Worm (Caenorhabditis elegans) whole organism, L3 larva: ENCODE results near the gene T10G3.3.

ENCODE experiments used
- R02D3.7 ChIP-seq: fragments of 150-350 bp; optimal IDR thresholded peaks from 2 replicates; lab custom pipeline; 2014; ENCODE audit warnings: missing biosample characterization, missing genetic modification characterization
- ZK546.5 ChIP-seq: sonication (generic microtip); optimal IDR thresholded peaks from 2 replicates; lab custom pipeline; 2017; ENCODE audit warnings: missing biosample characterization, missing genetic modification characterization
- aly-2 ChIP-seq: fragments of 150-350 bp; optimal IDR thresholded peaks from 2 replicates; lab custom pipeline; 2014; ENCODE audit warnings: missing biosample characterization, missing genetic modification characterization
- ama-1 ChIP-seq: fragments of 150-350 bp; optimal IDR thresholded peaks from 2 replicates; lab custom pipeline; 2018
- ceh-82 ChIP-seq: fragments of 150-350 bp; optimal IDR thresholded peaks from 2 replicates; lab custom pipeline; 2014; ENCODE audit warnings: missing biosample characterization, missing genetic modification characterization
- ceh-9 ChIP-seq: sonication (generic microtip); optimal IDR thresholded peaks from 2 replicates; lab custom pipeline; 2018; ENCODE audit warnings: missing biosample characterization, missing genetic modification characterization
- daf-12 ChIP-seq: fragments of 150-350 bp; optimal IDR thresholded peaks from 2 replicates; lab custom pipeline; 2014; ENCODE audit warnings: missing biosample characterization, missing genetic modification reagents, missing genetic modification characterization
- egl-27 ChIP-seq: sonication (generic microtip); optimal IDR thresholded peaks from 4 replicates; lab custom pipeline; 2017; ENCODE audit warnings: missing biosample characterization, missing genetic modification reagents, missing genetic modification characterization
- egl-5 ChIP-seq: fragments of 150-350 bp; optimal IDR thresholded peaks from 2 replicates; lab custom pipeline; 2017; ENCODE audit warnings: missing biosample characterization, missing genetic modification reagents, missing genetic modification characterization, inconsistent platforms
- elt-1 ChIP-seq: fragments of 150-350 bp; optimal IDR thresholded peaks from 2 replicates; lab custom pipeline; 2014; ENCODE audit warnings: missing biosample characterization, missing genetic modification characterization
- elt-2 ChIP-seq: sonication (generic microtip); optimal IDR thresholded peaks from 2 replicates; lab custom pipeline; 2016; ENCODE audit warnings: missing genetic modification reagents, mild to moderate bottlenecking, missing genetic modification characterization, missing compliant biosample characterization
- elt-3 ChIP-seq, 3 experiments: fragments of 150-350 bp in 1 of 3; sonication (generic microtip) in 2 of 3; optimal IDR thresholded peaks; 2 replicates in 2 of 3; 4 replicates in 1 of 3; lab custom pipeline; 2014 to 2017; ENCODE audit warnings: missing biosample characterization in 3 of 3, missing genetic modification characterization in 3 of 3
- eor-1 ChIP-seq, 2 experiments: fragments of 150-350 bp; optimal IDR thresholded peaks; 2 replicates each; lab custom pipeline; 2014 to 2018; ENCODE audit warnings: missing biosample characterization in 2 of 2, missing genetic modification characterization in 2 of 2
- fkh-2 ChIP-seq: fragments of 150-350 bp; optimal IDR thresholded peaks from 2 replicates; lab custom pipeline; 2014; ENCODE audit warnings: missing biosample characterization, missing genetic modification reagents, missing genetic modification characterization
- fos-1 ChIP-seq: fragments of 150-350 bp; optimal IDR thresholded peaks from 2 replicates; lab custom pipeline; 2014; ENCODE audit warnings: missing biosample characterization, missing genetic modification characterization
- hmg-11 ChIP-seq: sonication (generic microtip); optimal IDR thresholded peaks from 2 replicates; lab custom pipeline; 2016; ENCODE audit warnings: missing genetic modification characterization, missing compliant biosample characterization
- jun-1 ChIP-seq: fragments of 150-350 bp; optimal IDR thresholded peaks from 2 replicates; lab custom pipeline; 2014; ENCODE audit warnings: missing biosample characterization, missing genetic modification reagents, missing genetic modification characterization
- lin-15B ChIP-seq: fragments of 150-350 bp; optimal IDR thresholded peaks from 2 replicates; lab custom pipeline; 2014; ENCODE audit warnings: missing biosample characterization, missing genetic modification characterization
- lin-39 ChIP-seq: fragments of 150-350 bp; optimal IDR thresholded peaks from 2 replicates; lab custom pipeline; 2018; ENCODE audit warnings: missing biosample characterization, missing genetic modification reagents, missing genetic modification characterization
- lsy-12 ChIP-seq: sonication (generic microtip); optimal IDR thresholded peaks from 2 replicates; lab custom pipeline; 2016; ENCODE audit warnings: mild to moderate bottlenecking, missing genetic modification characterization, missing compliant biosample characterization
- mdl-1 ChIP-seq: fragments of 150-350 bp; optimal IDR thresholded peaks from 2 replicates; lab custom pipeline; 2014; ENCODE audit warnings: missing biosample characterization, missing genetic modification characterization
- mml-1 ChIP-seq: fragments of 150-350 bp; sonication (generic microtip); optimal IDR thresholded peaks from 3 replicates; lab custom pipeline; 2014; ENCODE audit warnings: missing biosample characterization, missing genetic modification characterization
- nfya-1 ChIP-seq: sonication (generic microtip); optimal IDR thresholded peaks from 2 replicates; lab custom pipeline; 2017; ENCODE audit warnings: missing genetic modification characterization, mild to moderate bottlenecking, missing compliant biosample characterization, antibody characterized with exemption, moderate library complexity; ENCODE audit not compliant: insufficient read depth
- nhr-11 ChIP-seq: fragments of 150-350 bp; optimal IDR thresholded peaks from 2 replicates; lab custom pipeline; 2014; ENCODE audit warnings: missing biosample characterization, missing genetic modification characterization
- nhr-12 ChIP-seq: fragments of 150-350 bp; optimal IDR thresholded peaks from 2 replicates; lab custom pipeline; 2014; ENCODE audit warnings: missing biosample characterization, missing genetic modification characterization
- nhr-23 ChIP-seq: fragments of 150-350 bp; optimal IDR thresholded peaks from 2 replicates; lab custom pipeline; 2014; ENCODE audit warnings: missing biosample characterization, missing genetic modification reagents, missing genetic modification characterization
- nhr-237 ChIP-seq: fragments of 150-350 bp; optimal IDR thresholded peaks from 2 replicates; lab custom pipeline; 2014; ENCODE audit warnings: missing biosample characterization, missing genetic modification characterization
- nhr-25 ChIP-seq: sonication (generic microtip); optimal IDR thresholded peaks from 2 replicates; lab custom pipeline; 2017; ENCODE audit warnings: missing biosample characterization, missing genetic modification characterization
- nhr-28 ChIP-seq: fragments of 150-350 bp; optimal IDR thresholded peaks from 2 replicates; lab custom pipeline; 2014; ENCODE audit warnings: missing biosample characterization, missing genetic modification characterization
- nhr-43 ChIP-seq: sonication (generic microtip); optimal IDR thresholded peaks from 2 replicates; lab custom pipeline; 2016; ENCODE audit warnings: mild to moderate bottlenecking, missing genetic modification characterization, missing compliant biosample characterization; ENCODE audit not compliant: poor library complexity, severe bottlenecking
- nhr-67 ChIP-seq: fragments of 150-350 bp; optimal IDR thresholded peaks from 2 replicates; lab custom pipeline; 2014; ENCODE audit warnings: missing biosample characterization, missing genetic modification characterization
- nhr-76 ChIP-seq: fragments of 150-350 bp; sonication (generic microtip); optimal IDR thresholded peaks from 5 replicates; lab custom pipeline; 2014; ENCODE audit warnings: missing biosample characterization, missing genetic modification characterization
- nhr-77 ChIP-seq: fragments of 150-350 bp; optimal IDR thresholded peaks from 2 replicates; lab custom pipeline; 2014; ENCODE audit warnings: missing biosample characterization, missing genetic modification characterization
- pha-4 ChIP-seq: fragments of 150-350 bp; optimal IDR thresholded peaks from 2 replicates; lab custom pipeline; 2014; ENCODE audit warnings: missing biosample characterization, missing genetic modification reagents, missing genetic modification characterization
- pqm-1 ChIP-seq: fragments of 150-350 bp; optimal IDR thresholded peaks from 2 replicates; lab custom pipeline; 2017; ENCODE audit warnings: missing biosample characterization, missing genetic modification characterization, inconsistent platforms
- sea-2 ChIP-seq: fragments of 150-350 bp; sonication (generic microtip); optimal IDR thresholded peaks from 4 replicates; lab custom pipeline; 2014; ENCODE audit warnings: missing biosample characterization, missing genetic modification reagents, missing genetic modification characterization
- skn-1 ChIP-seq: fragments of 150-350 bp; optimal IDR thresholded peaks from 2 replicates; lab custom pipeline; 2014; ENCODE audit warnings: missing biosample characterization, missing genetic modification characterization
- tbx-2 ChIP-seq: sonication (generic microtip); optimal IDR thresholded peaks from 2 replicates; lab custom pipeline; 2016; ENCODE audit warnings: mild to moderate bottlenecking, missing genetic modification characterization, missing compliant biosample characterization
- unc-62 ChIP-seq: fragments of 150-350 bp; sonication (generic microtip); optimal IDR thresholded peaks from 4 replicates; lab custom pipeline; 2014; ENCODE audit warnings: missing biosample characterization, missing genetic modification reagents, missing genetic modification characterization
- zag-1 ChIP-seq: fragments of 150-350 bp; optimal IDR thresholded peaks from 2 replicates; lab custom pipeline; 2014; ENCODE audit warnings: missing biosample characterization, missing genetic modification characterization
- ztf-11 ChIP-seq: fragments of 150-350 bp; optimal IDR thresholded peaks from 2 replicates; lab custom pipeline; 2014; ENCODE audit warnings: missing biosample characterization, missing genetic modification characterization
- ztf-4 ChIP-seq: fragments of 150-350 bp; optimal IDR thresholded peaks from 2 replicates; lab custom pipeline; 2014; ENCODE audit warnings: missing biosample characterization, missing genetic modification characterization

The T10G3.3 gene

ce11 chrV:13476350-13476749 lies 13.6 kb downstream of the T10G3.3 start, which contains the start of gene T10G3.8:
Gene T10G3.8, minus strand, starts transcription at chrV:13476450.
- TF ChIP-seq lsy-12 (tag; lab: Kevin White, UChicago) (no peak), ZK546.5 (tag; lab: Kevin White, UChicago) (no peak), daf-12 (tag; lab: Kevin White, UChicago) (no peak), eor-1 (tag; optimal IDR thresholded peaks at IDR 0.05; lab: Kevin White, UChicago) (no peak), ztf-4 (no peak), nhr-76 (tag; lab: Kevin White, UChicago) (no peak), elt-2 (tag; lab: Kevin White, UChicago) (no peak), nhr-25 (tag; lab: Kevin White, UChicago) (no peak), mml-1 (tag; lab: Kevin White, UChicago) (no peak), R02D3.7 (tag; lab: Kevin White, UChicago) (no peak), hmg-11 (tag; lab: Kevin White, UChicago) (no peak), nhr-67 (tag; lab: Kevin White, UChicago) (no peak), pha-4 (no peak), ama-1 (lab: Kevin White, UChicago) (no peak), ceh-9 (tag; lab: Kevin White, UChicago) (no peak), fos-1 (tag; lab: Kevin White, UChicago) (no peak), lin-39 (tag; lab: Kevin White, UChicago) (no peak)

- no peak for TF ChIP-seq ama-1 (lab: Kevin White, UChicago)
- no peak for TF ChIP-seq lin-15B (tag; lab: Kevin White, UChicago)
- no peak for TF ChIP-seq nhr-25 (tag; lab: Kevin White, UChicago)
- TF ChIP-seq unc-62 (GFP tag; lab: Kevin White, UChicago): no peak
- no peak for TF ChIP-seq ceh-82 (tag; lab: Kevin White, UChicago)
- no peak for TF ChIP-seq nhr-11 (tag; lab: Kevin White, UChicago)
- no peak for TF ChIP-seq nhr-43
- no peak for TF ChIP-seq nhr-23 (tag; lab: Kevin White, UChicago)
- no peak for TF ChIP-seq egl-5 (tag; lab: Kevin White, UChicago)
Observed at ce11 chrV:13473467-13473866, 16.5 kb downstream of the T10G3.3 start, which contains the start of gene T10G3.1. Gene T10G3.1, minus strand, starts transcription at chrV:13473679.

DNA sequence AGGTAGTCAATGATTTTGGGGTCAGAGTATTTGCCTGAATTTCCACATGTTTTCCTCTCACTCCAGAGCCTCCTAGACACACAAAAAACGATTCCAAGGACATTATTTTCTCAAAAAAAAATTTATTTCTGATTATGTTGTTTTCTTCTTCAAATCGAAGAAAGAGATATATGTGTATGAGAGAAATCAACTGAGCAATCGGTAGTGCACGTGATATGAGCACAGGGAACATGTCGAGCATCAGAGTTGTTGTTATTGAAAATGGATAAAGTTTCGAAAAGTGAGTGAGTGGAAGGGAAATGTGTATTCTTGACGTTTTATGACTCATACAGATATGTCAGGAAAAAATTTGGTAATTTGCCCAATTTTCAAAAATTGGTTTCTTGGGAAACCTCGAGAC lies 17.9 kb downstream of the T10G3.3 start:
- no peak for TF ChIP-seq elt-1 (tag; lab: Kevin White, UChicago)
- TF ChIP-seq nfya-1 (tag; lab: Kevin White, UChicago): peak; percentile 8
- TF ChIP-seq ZK546.5 (tag; lab: Kevin White, UChicago): no peak
- TF ChIP-seq pqm-1 (tag; lab: Kevin White, UChicago): no peak
- no peak for TF ChIP-seq zag-1
- TF ChIP-seq fos-1 (tag; lab: Kevin White, UChicago): no peak
- TF ChIP-seq nhr-28 (tag; lab: Kevin White, UChicago): no peak

DNA sequence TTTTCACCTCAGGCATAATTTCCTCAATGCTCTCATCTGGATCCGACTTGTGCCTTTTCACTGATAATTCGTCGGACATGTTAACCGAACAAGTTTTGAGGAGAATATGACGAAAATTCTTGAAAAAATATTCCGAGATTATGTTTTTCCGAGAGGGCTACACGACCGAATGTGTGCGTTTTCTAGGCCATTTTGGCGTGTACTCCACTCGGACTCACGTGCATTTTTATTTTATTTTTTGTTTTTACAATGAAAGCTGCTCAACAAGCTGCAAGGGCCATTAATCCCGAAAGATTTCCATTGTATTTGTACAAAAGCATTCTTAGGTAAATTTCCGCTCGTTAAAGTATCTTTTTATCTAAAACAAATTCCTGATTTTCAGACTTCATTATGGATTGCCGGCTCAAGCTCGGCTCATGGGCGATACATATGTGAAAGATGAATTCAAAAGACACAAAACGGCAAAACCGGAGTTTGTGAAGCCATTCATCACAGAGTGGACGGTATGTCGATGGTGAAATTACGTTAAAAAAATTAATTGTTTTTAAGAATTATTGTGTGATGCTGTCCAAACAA lies 21.7 kb downstream of the T10G3.3 start, which contains the start of the genes F25H9.6 and F25H9.7:
F25H9.6 (minus strand) TSS at position 172 of the 576 bp plus-strand sequence.
F25H9.7 (plus strand) TSS at position 187 of the 576 bp plus-strand sequence.
- TF ChIP-seq eor-1 (tag; optimal IDR thresholded peaks at IDR 0.05; lab: Kevin White, UChicago): no peak
- TF ChIP-seq daf-12 (tag; lab: Kevin White, UChicago): no peak
- peak; percentile 78 for TF ChIP-seq mdl-1 (tag; lab: Kevin White, UChicago)
- no peak for TF ChIP-seq nhr-12 (tag; lab: Kevin White, UChicago)
- no peak for TF ChIP-seq ama-1 (lab: Kevin White, UChicago)
- peak; percentile 27 for TF ChIP-seq nhr-77 (tag; lab: Kevin White, UChicago)
- no peak for TF ChIP-seq ztf-4
- TF ChIP-seq sea-2 (GFP tag; lab: Kevin White, UChicago): no peak
- TF ChIP-seq lin-39 (tag; lab: Kevin White, UChicago): peak; percentile 49
- peak; percentile 18 for TF ChIP-seq egl-27 (tag; lab: Kevin White, UChicago)
- TF ChIP-seq nhr-28 (tag; lab: Kevin White, UChicago): no peak
- TF ChIP-seq skn-1 (tag; lab: Kevin White, UChicago): peak; percentile 48
- no peak for TF ChIP-seq pha-4
- TF ChIP-seq elt-3 (tag; optimal IDR thresholded peaks at IDR 0.05; lab: Kevin White, UChicago): no peak
- no peak for TF ChIP-seq aly-2 (tag; lab: Kevin White, UChicago)
- peak; percentile 54 for TF ChIP-seq jun-1 (tag; lab: Kevin White, UChicago)
- no peak for TF ChIP-seq nhr-237 (tag; lab: Kevin White, UChicago)
- TF ChIP-seq ceh-9 (tag; lab: Kevin White, UChicago): no peak
- TF ChIP-seq nhr-25 (tag; lab: Kevin White, UChicago): peak; percentile 48
- peak; percentile 56 for TF ChIP-seq nhr-23 (tag; lab: Kevin White, UChicago)
- no peak for TF ChIP-seq unc-62 (GFP tag; lab: Kevin White, UChicago)
- peak; percentile 77 for TF ChIP-seq nfya-1 (tag; lab: Kevin White, UChicago)
- no peak for TF ChIP-seq ztf-11 (tag; lab: Kevin White, UChicago)
- no peak for TF ChIP-seq nhr-67 (tag; lab: Kevin White, UChicago)
- TF ChIP-seq lin-15B (tag; lab: Kevin White, UChicago): peak; percentile 76
- TF ChIP-seq hmg-11 (tag; lab: Kevin White, UChicago): peak; percentile 83
- TF ChIP-seq tbx-2 (tag; lab: Kevin White, UChicago): peak; percentile 39
- no peak for TF ChIP-seq ceh-82 (tag; lab: Kevin White, UChicago)
- peak; percentile 52 for TF ChIP-seq R02D3.7 (tag; lab: Kevin White, UChicago)
- no peak for TF ChIP-seq fos-1 (tag; lab: Kevin White, UChicago)
- TF ChIP-seq elt-1 (tag; lab: Kevin White, UChicago): no peak
- no peak for TF ChIP-seq zag-1
- TF ChIP-seq pqm-1 (tag; lab: Kevin White, UChicago): peak; percentile 60
- no peak for TF ChIP-seq fkh-2 (tag; lab: Kevin White, UChicago)
- peak; percentile 47 for TF ChIP-seq elt-2 (tag; lab: Kevin White, UChicago)
- TF ChIP-seq lsy-12 (tag; lab: Kevin White, UChicago): peak; percentile 87
- TF ChIP-seq nhr-43: peak; percentile 95
